Worm (Caenorhabditis elegans): ENCODE data around the gene nspc-20.

- TF ChIP-seq nhr-25 (tag; optimal IDR thresholded peaks at IDR 0.05), result no peak
- no peak for TF ChIP-seq snpc-4 (tag; optimal IDR thresholded peaks at IDR 0.05)
Observed at ce11 chrX:14543224-14543623, 13.2 kb upstream of the nspc-20 start, which contains the start of gene T24C2.3.
